Fruit fly (Drosophila melanogaster) whole organism, embryonic: ENCODE measurements around the gene CG15422.

Experiments used
- Aef1 ChIP-seq: fragments of 200-800 bp; sonication (Bioruptor generic); IDR thresholded peaks from 3 replicates; pipeline ENCODE4 v1.3.6; 2022; ENCODE audit warnings: missing biosample characterization, missing genetic modification characterization
- Atf3 ChIP-seq: fragments of 200-800 bp; sonication (Bioruptor generic); optimal IDR thresholded peaks from 3 replicates; lab custom pipeline; 2016; ENCODE audit warnings: missing biosample characterization, missing genetic modification characterization
- Blimp-1 ChIP-seq: fragments of 200-800 bp; sonication (Bioruptor generic); optimal IDR thresholded peaks from 3 replicates; lab custom pipeline; 2018; ENCODE audit warnings: missing biosample characterization, missing genetic modification characterization, mild to moderate bottlenecking, moderate library complexity, missing genetic modification reagents
- CG10462 ChIP-seq: fragments of 200-800 bp; sonication (Bioruptor generic); optimal IDR thresholded peaks from 2 replicates; lab custom pipeline; 2016; ENCODE audit warnings: missing biosample characterization, missing genetic modification characterization
- CG12299 ChIP-seq: fragments of 200-800 bp; sonication (Bioruptor generic); optimal IDR thresholded peaks from 2 replicates; lab custom pipeline; 2018; ENCODE audit warnings: missing biosample characterization, mild to moderate bottlenecking, missing genetic modification characterization
- CG12769 ChIP-seq: fragments of 200-800 bp; sonication (Bioruptor generic); optimal IDR thresholded peaks from 2 replicates; lab custom pipeline; 2019; ENCODE audit warnings: missing biosample characterization, mild to moderate bottlenecking, missing genetic modification characterization, moderate library complexity
- CG13123 ChIP-seq: fragments of 200-800 bp; sonication (Bioruptor generic); optimal IDR thresholded peaks from 2 replicates; lab custom pipeline; 2016; ENCODE audit warnings: missing biosample characterization, missing genetic modification characterization
- CG15269 ChIP-seq: fragments of 200-800 bp; sonication (Bioruptor generic); optimal IDR thresholded peaks from 2 replicates; lab custom pipeline; 2018; ENCODE audit warnings: missing biosample characterization, mild to moderate bottlenecking, missing genetic modification characterization, moderate library complexity
- CG17186 ChIP-seq: fragments of 200-800 bp; sonication (Bioruptor generic); optimal IDR thresholded peaks from 3 replicates; lab custom pipeline; 2017; ENCODE audit warnings: missing biosample characterization, missing genetic modification reagents, missing genetic modification characterization
- CG17359 ChIP-seq: fragments of 200-800 bp; sonication (Bioruptor generic); optimal IDR thresholded peaks from 3 replicates; lab custom pipeline; 2018; ENCODE audit warnings: missing biosample characterization, mild to moderate bottlenecking, missing genetic modification characterization, moderate library complexity
- CG17568 ChIP-seq: fragments of 200-800 bp; sonication (Bioruptor generic); optimal IDR thresholded peaks from 2 replicates; lab custom pipeline; 2018; ENCODE audit warnings: missing biosample characterization, mild to moderate bottlenecking, missing genetic modification characterization, moderate library complexity
- CG2889 ChIP-seq: fragments of 200-800 bp; sonication (Bioruptor generic); IDR thresholded peaks from 3 replicates; pipeline ENCODE4 v1.3.6; 2022; ENCODE audit warnings: missing biosample characterization, missing genetic modification characterization
- CG3065 ChIP-seq: fragments of 200-800 bp; sonication (Bioruptor generic); optimal IDR thresholded peaks from 2 replicates; lab custom pipeline; 2016; ENCODE audit warnings: missing biosample characterization, missing genetic modification characterization
- CG3407 ChIP-seq: fragments of 200-800 bp; sonication (Bioruptor generic); optimal IDR thresholded peaks from 2 replicates; lab custom pipeline; 2018; ENCODE audit warnings: missing biosample characterization, mild to moderate bottlenecking, missing genetic modification characterization
- CG42726 ChIP-seq: fragments of 200-800 bp; sonication (Bioruptor generic); IDR thresholded peaks from 2 replicates; pipeline ENCODE4 v1.3.6; 2022; ENCODE audit warnings: missing biosample characterization, missing genetic modification characterization; ENCODE audit not compliant: partially characterized antibody
- CG4360 ChIP-seq: fragments of 200-800 bp; sonication (Bioruptor generic); IDR thresholded peaks from 2 replicates; pipeline ENCODE4 v1.3.6; 2022; ENCODE audit warnings: missing biosample characterization, missing genetic modification characterization
- CG6854 ChIP-seq: fragments of 200-800 bp; sonication (Bioruptor generic); optimal IDR thresholded peaks from 3 replicates; lab custom pipeline; 2017; ENCODE audit warnings: missing biosample characterization, mild to moderate bottlenecking, missing genetic modification characterization
- CG7839 ChIP-seq: fragments of 200-800 bp; sonication (Bioruptor generic); optimal IDR thresholded peaks from 3 replicates; lab custom pipeline; 2018; ENCODE audit warnings: missing biosample characterization, mild to moderate bottlenecking, missing genetic modification characterization, moderate library complexity
- CG9817 ChIP-seq: fragments of 200-800 bp; sonication (Bioruptor generic); optimal IDR thresholded peaks from 2 replicates; lab custom pipeline; 2018; ENCODE audit warnings: missing biosample characterization, mild to moderate bottlenecking, missing genetic modification characterization, moderate library complexity
- CG9932 ChIP-seq: fragments of 200-800 bp; sonication (Bioruptor generic); IDR thresholded peaks from 2 replicates; pipeline ENCODE4 v1.3.6; 2022; ENCODE audit warnings: missing biosample characterization, missing genetic modification characterization
- D19A ChIP-seq: fragments of 200-800 bp; optimal IDR thresholded peaks from 3 replicates; lab custom pipeline; 2019; ENCODE audit warnings: missing biosample characterization, mild to moderate bottlenecking, missing genetic modification characterization, moderate library complexity
- Dip3 ChIP-seq: fragments of 200-800 bp; sonication (Bioruptor generic); optimal IDR thresholded peaks from 3 replicates; lab custom pipeline; 2016; ENCODE audit warnings: missing biosample characterization, missing genetic modification characterization
- GATAe ChIP-seq: fragments of 200-800 bp; sonication (Bioruptor generic); conservative IDR thresholded peaks from 2 replicates; pipeline ENCODE4 v1.3.6; 2022; ENCODE audit warnings: missing biosample characterization, missing genetic modification characterization
- Gsc ChIP-seq: fragments of 200-800 bp; sonication (Bioruptor generic); IDR thresholded peaks from 2 replicates; pipeline ENCODE4 v1.3.6; 2022; ENCODE audit warnings: missing biosample characterization, missing genetic modification characterization
- Hand ChIP-seq: fragments of 200-800 bp; sonication (Bioruptor generic); optimal IDR thresholded peaks from 2 replicates; lab custom pipeline; 2017; ENCODE audit warnings: mild to moderate bottlenecking, missing biosample characterization, missing genetic modification reagents, missing genetic modification characterization
- Hey ChIP-seq: fragments of 200-800 bp; sonication (Bioruptor generic); optimal IDR thresholded peaks from 3 replicates; lab custom pipeline; 2018; ENCODE audit warnings: missing biosample characterization, mild to moderate bottlenecking, missing genetic modification characterization
- Hr51 ChIP-seq, 2 experiments: fragments of 200-800 bp; sonication (Bioruptor generic); optimal IDR thresholded peaks; 2 replicates in 1 of 2; 3 replicates in 1 of 2; lab custom pipeline; 2016 to 2018; ENCODE audit warnings: missing biosample characterization in 2 of 2, missing genetic modification characterization in 2 of 2, mild to moderate bottlenecking in 1 of 2, moderate library complexity in 1 of 2
- Lhr ChIP-seq: fragments of 200-800 bp; sonication (Bioruptor generic); optimal IDR thresholded peaks from 3 replicates; lab custom pipeline; 2017; ENCODE audit warnings: mild to moderate bottlenecking, missing biosample characterization, missing genetic modification reagents, missing genetic modification characterization
- MTF-1 ChIP-seq: fragments of 200-800 bp; sonication (Bioruptor generic); optimal IDR thresholded peaks from 2 replicates; lab custom pipeline; 2018; ENCODE audit warnings: missing biosample characterization, mild to moderate bottlenecking, missing genetic modification characterization, borderline replicate concordance
- Nf-YC ChIP-seq: fragments of 200-800 bp; optimal IDR thresholded peaks from 3 replicates; lab custom pipeline; 2019; ENCODE audit warnings: missing biosample characterization, mild to moderate bottlenecking, missing genetic modification characterization, moderate library complexity
- Sox102F ChIP-seq: fragments of 200-800 bp; sonication (Bioruptor generic); optimal IDR thresholded peaks from 2 replicates; lab custom pipeline; 2018; ENCODE audit warnings: missing biosample characterization, mild to moderate bottlenecking, missing genetic modification characterization, moderate library complexity
- bigmax ChIP-seq: fragments of 200-800 bp; sonication (Bioruptor generic); optimal IDR thresholded peaks from 2 replicates; lab custom pipeline; 2018; ENCODE audit warnings: missing biosample characterization, mild to moderate bottlenecking, missing genetic modification characterization
- cg ChIP-seq: fragments of 200-800 bp; sonication (Bioruptor generic); optimal IDR thresholded peaks from 3 replicates; lab custom pipeline; 2019; ENCODE audit warnings: missing biosample characterization, mild to moderate bottlenecking, missing genetic modification characterization, moderate library complexity
- chinmo ChIP-seq: fragments of 200-800 bp; sonication (Bioruptor generic); IDR thresholded peaks from 4 replicates; pipeline ENCODE4 v1.3.6; 2022; ENCODE audit warnings: missing biosample characterization, missing genetic modification characterization; ENCODE audit not compliant: partially characterized antibody
- dimm ChIP-seq: fragments of 200-800 bp; sonication (Bioruptor generic); IDR thresholded peaks from 2 replicates; pipeline ENCODE4 v1.3.6; 2022; ENCODE audit warnings: missing biosample characterization, missing genetic modification characterization
- dpn ChIP-seq, 2 experiments: fragments of 200-800 bp; sonication (Bioruptor generic); optimal IDR thresholded peaks; 3 replicates each; lab custom pipeline; 2016; ENCODE audit warnings: missing biosample characterization in 2 of 2, missing genetic modification characterization in 2 of 2
- emc ChIP-seq: fragments of 200-800 bp; sonication (Bioruptor generic); optimal IDR thresholded peaks from 2 replicates; lab custom pipeline; 2016; ENCODE audit warnings: missing biosample characterization, missing genetic modification characterization
- esg ChIP-seq: fragments of 200-800 bp; sonication (Bioruptor generic); conservative IDR thresholded peaks from 2 replicates; pipeline ENCODE4 v1.3.6; 2022; ENCODE audit warnings: missing biosample characterization, missing genetic modification characterization
- eyg ChIP-seq: fragments of 200-800 bp; sonication (Bioruptor generic); optimal IDR thresholded peaks from 3 replicates; lab custom pipeline; 2016; ENCODE audit warnings: missing biosample characterization, missing genetic modification characterization
- knrl ChIP-seq: fragments of 200-800 bp; sonication (Bioruptor generic); IDR thresholded peaks from 3 replicates; pipeline ENCODE4 v1.3.6; 2022; ENCODE audit warnings: missing biosample characterization, missing genetic modification characterization; ENCODE audit not compliant: partially characterized antibody
- otp ChIP-seq: fragments of 200-800 bp; sonication (Bioruptor generic); IDR thresholded peaks from 3 replicates; pipeline ENCODE4, ENCODE4 v1.3.6; 2022; ENCODE audit warnings: missing biosample characterization, missing genetic modification characterization
- peb ChIP-seq: fragments of 200-800 bp; sonication (Bioruptor generic); IDR thresholded peaks from 2 replicates; pipeline ENCODE4 v1.3.6; 2022; ENCODE audit warnings: missing biosample characterization, missing genetic modification characterization
- pros ChIP-seq: fragments of 200-800 bp; sonication (Bioruptor generic); optimal IDR thresholded peaks from 3 replicates; lab custom pipeline; 2019; ENCODE audit warnings: missing biosample characterization, mild to moderate bottlenecking, missing genetic modification characterization, moderate library complexity
- pzg ChIP-seq: fragments of 200-800 bp; sonication (Bioruptor generic); optimal IDR thresholded peaks from 3 replicates; lab custom pipeline; 2018; ENCODE audit warnings: missing biosample characterization, mild to moderate bottlenecking, missing genetic modification characterization, moderate library complexity
- salm ChIP-seq: fragments of 200-800 bp; sonication (Bioruptor generic); optimal IDR thresholded peaks from 2 replicates; lab custom pipeline; 2018; ENCODE audit warnings: missing biosample characterization, mild to moderate bottlenecking, missing genetic modification characterization
- sc ChIP-seq, 3 experiments: fragments of >200 bp in 2 of 3; fragments of 200-800 bp in 1 of 3; sonication (Bioruptor generic) in 1 of 3; optimal IDR thresholded peaks; 2 replicates in 2 of 3; 3 replicates in 1 of 3; lab custom pipeline; 2017; ENCODE audit warnings: mild to moderate bottlenecking in 1 of 3, missing biosample characterization in 1 of 3, missing genetic modification characterization in 1 of 3, missing genetic modification reagents in 1 of 3
- tll ChIP-seq, 2 experiments: fragments of 200-800 bp in 1 of 2; fragments of >200 bp in 1 of 2; sonication (Bioruptor generic) in 1 of 2; optimal IDR thresholded peaks; 2 replicates each; lab custom pipeline; 2017 to 2019; ENCODE audit warnings: missing biosample characterization in 2 of 2, missing genetic modification characterization in 2 of 2, mild to moderate bottlenecking in 1 of 2, moderate library complexity in 1 of 2
- trh ChIP-seq: fragments of 200-800 bp; sonication (Bioruptor generic); optimal IDR thresholded peaks from 2 replicates; lab custom pipeline; 2016; ENCODE audit warnings: missing biosample characterization, missing genetic modification characterization

Gene CG15422

dm6 chr2L:4053421-4054091 lies 48.8 kb downstream of the CG15422 start (continued):
- TF ChIP-seq Nf-YC (tag; lab: Kevin White, UChicago), result no peak
- TF ChIP-seq CG17186 (GFP tag; lab: Kevin White, UChicago), result no peak
- peak; percentile 78 for TF ChIP-seq CG17359 (tag; lab: Kevin White, UChicago)
- TF ChIP-seq CG7839 (tag; lab: Kevin White, UChicago), result peak; percentile 82
- no peak for TF ChIP-seq CG6854
- TF ChIP-seq tll (GFP tag; optimal IDR thresholded peaks at IDR 0.05; lab: Kevin White, UChicago), result peak in 1 of 2 experiments; percentile 89
- no peak for TF ChIP-seq CG42726 (GFP tag; lab: Robert Waterston, UW)
- no peak for TF ChIP-seq Gsc (GFP tag; lab: Robert Waterston, UW)
- TF ChIP-seq Hr51 (GFP tag; optimal IDR thresholded peaks at IDR 0.05; lab: Kevin White, UChicago), result peak in 1 of 2 experiments; percentile 67
- peak; percentile 56 for TF ChIP-seq CG17568
- no peak for TF ChIP-seq bigmax (GFP tag; lab: Kevin White, UChicago)
- peak; percentile 30 for TF ChIP-seq Hand (GFP tag; lab: Kevin White, UChicago)
- TF ChIP-seq trh (GFP tag; lab: Kevin White, UChicago), result no peak
- TF ChIP-seq emc (GFP tag; lab: Kevin White, UChicago), result no peak
- peak; percentile 34 for TF ChIP-seq CG3065 (GFP tag; lab: Kevin White, UChicago)
- peak; percentile 35 for TF ChIP-seq Lhr (GFP tag; lab: Kevin White, UChicago)
- TF ChIP-seq chinmo, result no peak
- TF ChIP-seq Atf3 (GFP tag; lab: Kevin White, UChicago), result peak; percentile 8
- peak; percentile 31 for TF ChIP-seq MTF-1 (GFP tag; lab: Kevin White, UChicago)
- peak; percentile 74; the same call in 1 of the 2 replicates for TF ChIP-seq peb
- TF ChIP-seq CG9932 (GFP tag; lab: Robert Waterston, UW), result no peak
- no peak for TF ChIP-seq sc (optimal IDR thresholded peaks at IDR 0.05; lab: Kevin White, UChicago)
- peak; percentile 77 for TF ChIP-seq sc (GFP tag; optimal IDR thresholded peaks at IDR 0.05; lab: Kevin White, UChicago)
- TF ChIP-seq Sox102F (GFP tag; lab: Kevin White, UChicago), result peak; percentile 91
- no peak for TF ChIP-seq CG13123 (GFP tag; lab: Kevin White, UChicago)
- TF ChIP-seq CG4360 (GFP tag; lab: Robert Waterston, UW), result no peak
- no peak for TF ChIP-seq GATAe
- peak; percentile 42 for TF ChIP-seq pros (GFP tag; lab: Kevin White, UChicago)
- no peak for TF ChIP-seq Dip3 (GFP tag; lab: Kevin White, UChicago)
- peak; percentile 57 for TF ChIP-seq dimm (GFP tag; lab: Robert Waterston, UW)
- TF ChIP-seq Hey (tag; lab: Kevin White, UChicago), result no peak
- peak; percentile 76 for TF ChIP-seq D19A
- no peak for TF ChIP-seq otp
- TF ChIP-seq dpn (GFP tag; optimal IDR thresholded peaks at IDR 0.05; lab: Kevin White, UChicago), result peak in 1 of 2 experiments; percentile 62
- TF ChIP-seq CG2889, result peak; percentile 37; the same call in 1 of the 3 replicates
- no peak for TF ChIP-seq eyg
- TF ChIP-seq CG12299 (tag; lab: Kevin White, UChicago), result peak; percentile 61
- TF ChIP-seq knrl (GFP tag; lab: Robert Waterston, UW), result no peak
- TF ChIP-seq esg (GFP tag; lab: Robert Waterston, UW), result peak; percentile 65
- no peak for TF ChIP-seq pzg
- no peak for TF ChIP-seq Aef1 (GFP tag; lab: Robert Waterston, UW)
- peak; percentile 39 for TF ChIP-seq cg
- peak; percentile 51 for TF ChIP-seq salm (tag; lab: Kevin White, UChicago)
- TF ChIP-seq CG15269 (tag; lab: Kevin White, UChicago), result peak; percentile 66
- TF ChIP-seq CG9817 (tag; lab: Kevin White, UChicago), result peak; percentile 51
- peak; percentile 68 for TF ChIP-seq CG3407 (GFP tag; lab: Kevin White, UChicago)
- TF ChIP-seq CG10462 (GFP tag; lab: Kevin White, UChicago), result peak; percentile 44
- TF ChIP-seq CG12769 (tag; lab: Kevin White, UChicago), result no peak
- TF ChIP-seq Blimp-1 (GFP tag; lab: Kevin White, UChicago), result peak; percentile 82
